Worm (Caenorhabditis elegans): ENCODE results near the gene ooc-3.
"Not testable (repeated sequence)": the region's sequence is repeated elsewhere in the genome, so short reads cannot be mapped to it uniquely, and the experiment has no call there.

DNA sequence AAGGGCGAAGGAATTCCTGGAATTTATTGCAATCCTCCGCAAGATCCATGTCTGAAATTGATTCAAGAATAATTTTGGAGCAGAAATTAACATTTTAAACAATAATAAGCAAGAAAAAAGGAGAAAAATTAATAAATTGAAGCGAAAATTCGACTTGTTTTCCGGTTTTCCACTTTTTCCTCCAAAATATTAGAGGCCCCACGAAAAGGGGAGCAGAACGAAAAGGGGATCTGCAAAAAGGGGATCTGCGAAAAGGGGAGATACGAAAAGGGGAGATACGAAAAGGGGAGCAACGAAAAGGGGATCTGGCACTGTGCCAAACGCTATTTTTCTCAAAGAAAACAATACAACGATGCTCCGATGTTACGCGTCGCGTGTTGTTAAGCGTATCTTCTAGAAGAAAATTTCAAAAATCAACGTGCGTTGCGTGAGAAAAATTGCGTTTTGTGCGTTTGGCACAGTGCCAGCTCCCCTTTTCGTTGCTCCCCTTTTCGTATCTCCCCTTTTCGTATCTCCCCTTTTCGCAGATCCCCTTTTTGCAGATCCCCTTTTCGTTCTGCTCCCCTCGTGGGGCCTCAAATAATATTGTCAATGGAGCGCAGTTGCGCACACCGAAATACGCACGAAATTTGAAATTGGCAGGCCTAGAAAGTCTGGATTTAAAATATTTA, 39.4 kb upstream of the ooc-3 start, which contains the start of gene Y62F5A.12:
- peak; percentile 57 for TF ChIP-seq W03F9.2 (tag; optimal IDR thresholded peaks at IDR 0.05)
- not testable (repeated sequence) for TF ChIP-seq dao-5 (tag; optimal IDR thresholded peaks at IDR 0.05)
